Fruit fly (Drosophila melanogaster) S2 (cell line): ENCODE results near the gene Scm.
"Not testable (repeated sequence)": the region's sequence is repeated elsewhere in the genome, so short reads cannot be mapped to it uniquely, and the experiment has no call there.

Experiments
- CG8478 ChIP-seq: fragments of >200 bp; optimal IDR thresholded peaks from 2 replicates; lab custom pipeline; 2018
- CTCF ChIP-seq, 2 experiments: fragments of >200 bp; optimal IDR thresholded peaks; 2 replicates each; lab custom pipeline; 2018

Gene Scm

dm6 chr3R:9637361-9637760, at the start of gene Scm:
Gene Scm (minus strand): TSS chr3R:9637611.
- TF ChIP-seq CG8478 (lab: Kevin White, UChicago) (no peak), CTCF (optimal IDR thresholded peaks at IDR 0.05; lab: Kevin White, UChicago) (peak in 1 of 2 experiments; percentile 17)

- TF ChIP-seq CG8478 (lab: Kevin White, UChicago); CTCF (optimal IDR thresholded peaks at IDR 0.05; lab: Kevin White, UChicago): not testable (repeated sequence)
Measured at dm6 chr3R:9685376-9685775, 48.0 kb upstream of the Scm start, which contains the start of the genes eca and CG18542. Gene eca (minus strand): TSS chr3R:9685476. Gene CG18542 (plus strand): TSS chr3R:9685760.

- TF ChIP-seq CG8478 (lab: Kevin White, UChicago) (no peak), CTCF (optimal IDR thresholded peaks at IDR 0.05; lab: Kevin White, UChicago) (no peak)
Measured at dm6 chr3R:9684125-9684524, 46.7 kb upstream of the Scm start, which contains the start of gene CG9444. Gene CG9444 (minus strand): TSS chr3R:9684264.

- TF ChIP-seq CTCF (optimal IDR thresholded peaks at IDR 0.05; lab: Kevin White, UChicago), result no peak
- no peak for TF ChIP-seq CG8478 (lab: Kevin White, UChicago)
Measured at dm6 chr3R:9683064-9683682, 45.8 kb upstream of the Scm start.

dm6 chr3R:9679746-9680145, 42.3 kb upstream of the Scm start, which contains the start of gene nmdyn-D7:
Gene nmdyn-D7 (plus strand): TSS chr3R:9679939.
- TF ChIP-seq CTCF (optimal IDR thresholded peaks at IDR 0.05; lab: Kevin White, UChicago) (no peak), CG8478 (lab: Kevin White, UChicago) (no peak)

- TF ChIP-seq CTCF (optimal IDR thresholded peaks at IDR 0.05; lab: Kevin White, UChicago) (peak; percentile 79 to 80), CG8478 (lab: Kevin White, UChicago) (no peak)
Measured at dm6 chr3R:9677734-9678341, 40.4 kb upstream of the Scm start, which contains the start of gene p23. Gene p23 (plus strand): TSS chr3R:9677927.

- TF ChIP-seq CTCF (optimal IDR thresholded peaks at IDR 0.05; lab: Kevin White, UChicago) (no peak), CG8478 (lab: Kevin White, UChicago) (no peak)
Measured at dm6 chr3R:9674968-9675573, 37.7 kb upstream of the Scm start, which contains the start of gene Nepl12. Gene Nepl12 (plus strand): TSS chr3R:9675523.

dm6 chr3R:9674196-9674693, 36.8 kb upstream of the Scm start, which contains the start of gene Dhc1:
Gene Dhc1 (minus strand): TSS chr3R:9674643.
- no peak for TF ChIP-seq CG8478 (lab: Kevin White, UChicago)
- TF ChIP-seq CTCF (optimal IDR thresholded peaks at IDR 0.05; lab: Kevin White, UChicago), result no peak

dm6 chr3R:9673207-9673606, 35.8 kb upstream of the Scm start:
- TF ChIP-seq CG8478 (lab: Kevin White, UChicago) (no peak), CTCF (optimal IDR thresholded peaks at IDR 0.05; lab: Kevin White, UChicago) (peak; percentile 63 to 64)

- TF ChIP-seq CG8478 (lab: Kevin White, UChicago) (no peak), CTCF (optimal IDR thresholded peaks at IDR 0.05; lab: Kevin White, UChicago) (no peak)
Measured at dm6 chr3R:9665405-9665804, 28.0 kb upstream of the Scm start.

- no peak for TF ChIP-seq CG8478 (lab: Kevin White, UChicago)
- no peak for TF ChIP-seq CTCF (optimal IDR thresholded peaks at IDR 0.05; lab: Kevin White, UChicago)
Measured at dm6 chr3R:9646104-9646707, 8.8 kb upstream of the Scm start, which contains the start of gene Fst. Gene Fst (minus strand): TSS chr3R:9646154.

dm6 chr3R:9644620-9645019, 7.2 kb upstream of the Scm start:
- TF ChIP-seq CTCF (optimal IDR thresholded peaks at IDR 0.05; lab: Kevin White, UChicago), result no peak

- TF ChIP-seq CG8478 (lab: Kevin White, UChicago), result no peak
- no peak for TF ChIP-seq CTCF (optimal IDR thresholded peaks at IDR 0.05; lab: Kevin White, UChicago)
Measured at dm6 chr3R:9643977-9644376, 6.6 kb upstream of the Scm start.

- TF ChIP-seq CTCF (optimal IDR thresholded peaks at IDR 0.05; lab: Kevin White, UChicago), result no peak
- TF ChIP-seq CG8478 (lab: Kevin White, UChicago), result no peak
Measured at dm6 chr3R:9640313-9640712, 2.9 kb upstream of the Scm start.
